Worm (Caenorhabditis elegans): Measurements from ENCODE around the gene cysl-4.

DNA sequence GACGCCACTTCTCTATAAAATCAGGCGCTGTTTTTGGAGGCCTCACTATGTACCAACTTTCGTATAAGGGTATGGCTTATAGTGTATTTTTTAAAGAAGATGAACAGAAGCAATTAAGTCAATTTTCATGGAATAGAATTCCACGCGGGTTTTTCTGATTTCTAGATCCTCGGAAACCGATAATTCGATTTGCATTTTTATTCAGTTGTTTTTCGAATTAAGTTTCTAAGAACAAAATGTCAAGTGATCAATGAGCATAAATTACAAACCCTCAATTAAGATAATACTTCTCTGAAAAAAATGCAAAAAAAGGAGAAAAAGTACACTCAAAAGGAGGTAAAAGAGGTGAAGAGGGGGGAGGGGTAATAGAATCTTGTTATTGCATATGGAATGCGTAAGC lies 16.5 kb downstream of the cysl-4 start:
- TF ChIP-seq hnd-1 (tag; optimal IDR thresholded peaks at IDR 0.05) (no peak), ama-1 (optimal IDR thresholded peaks at IDR 0.05) (no peak), F13C5.2 (tag; optimal IDR thresholded peaks at IDR 0.05) (no peak), B0310.2 (tag; optimal IDR thresholded peaks at IDR 0.05) (no peak), flt-1 (GFP tag; IDR thresholded peaks at IDR 0.05) (no peak), scrt-1 (GFP tag; IDR thresholded peaks at IDR 0.05) (no peak), sea-1 (GFP tag; conservative IDR thresholded peaks at IDR 0.05) (no peak), tbx-37 (GFP tag; conservative IDR thresholded peaks at IDR 0.05) (no peak), hmg-4 (GFP tag; optimal IDR thresholded peaks at IDR 0.05) (no peak), tra-4 (tag; optimal IDR thresholded peaks at IDR 0.05) (no peak)
